Fruit fly (Drosophila melanogaster) whole organism, prepupa: ENCODE results near the gene NitFhit.

Experiments used
- Blimp-1 ChIP-seq: fragments of 200-800 bp; sonication (Bioruptor generic); optimal IDR thresholded peaks from 3 replicates; lab custom pipeline; 2017; ENCODE audit warnings: missing biosample characterization, missing genetic modification characterization, mild to moderate bottlenecking, moderate library complexity, missing genetic modification reagents
- CG10631 ChIP-seq: fragments of 200-800 bp; sonication (Bioruptor generic); optimal IDR thresholded peaks from 2 replicates; lab custom pipeline; 2016; ENCODE audit warnings: missing biosample characterization, missing genetic modification characterization
- CG10669 ChIP-seq: fragments of 200-800 bp; sonication (Bioruptor generic); optimal IDR thresholded peaks from 3 replicates; lab custom pipeline; 2018; ENCODE audit warnings: missing biosample characterization, mild to moderate bottlenecking, missing genetic modification characterization, moderate library complexity
- CG11762 ChIP-seq: fragments of 200-800 bp; sonication (Bioruptor generic); optimal IDR thresholded peaks from 3 replicates; lab custom pipeline; 2016; ENCODE audit warnings: missing biosample characterization, missing genetic modification characterization; ENCODE audit not compliant: insufficient read depth
- CG11902 ChIP-seq: fragments of 200-800 bp; sonication (Bioruptor generic); optimal IDR thresholded peaks from 3 replicates; lab custom pipeline; 2016; ENCODE audit warnings: missing biosample characterization, missing genetic modification characterization
- CG16779 ChIP-seq: fragments of 200-800 bp; sonication (Bioruptor generic); optimal IDR thresholded peaks from 3 replicates; lab custom pipeline; 2017; ENCODE audit warnings: missing biosample characterization, mild to moderate bottlenecking, missing genetic modification characterization
- CG32006 ChIP-seq: fragments of 200-800 bp; sonication (Bioruptor generic); optimal IDR thresholded peaks from 3 replicates; lab custom pipeline; 2017; ENCODE audit warnings: missing biosample characterization, mild to moderate bottlenecking, missing genetic modification characterization
- CG34406 ChIP-seq: fragments of 200-800 bp; sonication (Bioruptor generic); optimal IDR thresholded peaks from 3 replicates; lab custom pipeline; 2016; ENCODE audit warnings: missing biosample characterization, missing genetic modification characterization
- CG3919 ChIP-seq: fragments of 200-800 bp; sonication (Bioruptor generic); optimal IDR thresholded peaks from 3 replicates; lab custom pipeline; 2016; ENCODE audit warnings: missing biosample characterization, missing genetic modification characterization
- CG6163 ChIP-seq: fragments of 200-800 bp; sonication (Bioruptor generic); IDR thresholded peaks from 3 replicates; pipeline ENCODE4 v1.3.6; 2022; ENCODE audit warnings: missing biosample characterization, missing genetic modification characterization
- CG6276 ChIP-seq: fragments of 200-800 bp; sonication (Bioruptor generic); optimal IDR thresholded peaks from 2 replicates; lab custom pipeline; 2017; ENCODE audit warnings: missing biosample characterization, mild to moderate bottlenecking, missing genetic modification characterization
- CG6792 ChIP-seq: fragments of 200-800 bp; sonication (Bioruptor generic); optimal IDR thresholded peaks from 3 replicates; lab custom pipeline; 2016; ENCODE audit warnings: missing biosample characterization, missing genetic modification characterization
- CG6854 ChIP-seq: fragments of 200-800 bp; sonication (Bioruptor generic); optimal IDR thresholded peaks from 2 replicates; lab custom pipeline; 2017; ENCODE audit warnings: missing biosample characterization, mild to moderate bottlenecking, missing genetic modification characterization
- CG7368 ChIP-seq: fragments of 200-800 bp; sonication (Bioruptor generic); optimal IDR thresholded peaks from 3 replicates; lab custom pipeline; 2016; ENCODE audit warnings: missing biosample characterization, missing genetic modification characterization
- CG8119 ChIP-seq: fragments of 200-800 bp; sonication (Bioruptor generic); IDR thresholded peaks from 3 replicates; pipeline ENCODE4 v1.3.6; 2022; ENCODE audit warnings: missing biosample characterization, missing genetic modification characterization
- CG8319 ChIP-seq: fragments of 200-800 bp; sonication (Bioruptor generic); optimal IDR thresholded peaks from 3 replicates; lab custom pipeline; 2016; ENCODE audit warnings: missing biosample characterization, missing genetic modification characterization
- CG8632 ChIP-seq: fragments of 200-800 bp; sonication (Bioruptor generic); optimal IDR thresholded peaks from 3 replicates; lab custom pipeline; 2016; ENCODE audit warnings: missing biosample characterization, missing genetic modification characterization
- CG9139 ChIP-seq: fragments of 200-800 bp; sonication (Bioruptor generic); optimal IDR thresholded peaks from 3 replicates; lab custom pipeline; 2017; ENCODE audit warnings: missing biosample characterization, mild to moderate bottlenecking, missing genetic modification characterization
- Eip78C ChIP-seq: fragments of 200-800 bp; sonication (Bioruptor generic); peaks from one replicate; lab custom pipeline; 2016; ENCODE audit warnings: missing biosample characterization, missing genetic modification characterization
- Eip93F ChIP-seq: fragments of 200-800 bp; sonication (Bioruptor generic); optimal IDR thresholded peaks from 2 replicates; lab custom pipeline; 2016; ENCODE audit warnings: missing biosample characterization, mild to moderate bottlenecking, missing genetic modification characterization
- Ets21C ChIP-seq: fragments of 200-800 bp; sonication (Bioruptor generic); optimal IDR thresholded peaks from 3 replicates; lab custom pipeline; 2016; ENCODE audit warnings: missing biosample characterization, missing genetic modification characterization
- Ets96B ChIP-seq: fragments of 200-800 bp; optimal IDR thresholded peaks from 2 replicates; lab custom pipeline; 2019; ENCODE audit warnings: missing biosample characterization, mild to moderate bottlenecking, missing genetic modification characterization, moderate library complexity
- Gug ChIP-seq: fragments of 200-800 bp; sonication (Bioruptor generic); IDR thresholded peaks from 2 replicates; pipeline ENCODE4 v1.3.6; 2022; ENCODE audit warnings: missing biosample characterization, missing genetic modification characterization
- Hr39 ChIP-seq: fragments of 200-800 bp; sonication (Bioruptor generic); optimal IDR thresholded peaks from 2 replicates; lab custom pipeline; 2016; ENCODE audit warnings: missing biosample characterization, missing genetic modification characterization
- Hr4 ChIP-seq: fragments of 200-800 bp; sonication (Bioruptor generic); optimal IDR thresholded peaks from 3 replicates; lab custom pipeline; 2016; ENCODE audit warnings: missing biosample characterization, missing genetic modification characterization
- Met ChIP-seq: fragments of 200-800 bp; sonication (Bioruptor generic); optimal IDR thresholded peaks from 3 replicates; lab custom pipeline; 2016; ENCODE audit warnings: missing biosample characterization, missing genetic modification characterization
- OdsH ChIP-seq: fragments of 200-800 bp; sonication (Bioruptor generic); optimal IDR thresholded peaks from 3 replicates; lab custom pipeline; 2016; ENCODE audit warnings: missing biosample characterization, missing genetic modification characterization
- Smox ChIP-seq: fragments of 200-800 bp; sonication (Bioruptor generic); optimal IDR thresholded peaks from 3 replicates; lab custom pipeline; 2016; ENCODE audit warnings: missing biosample characterization, missing genetic modification characterization
- Sox102F ChIP-seq: fragments of 200-800 bp; sonication (Bioruptor generic); optimal IDR thresholded peaks from 2 replicates; lab custom pipeline; 2016; ENCODE audit warnings: missing biosample characterization, mild to moderate bottlenecking, missing genetic modification characterization
- Sox14 ChIP-seq: fragments of 200-800 bp; sonication (Bioruptor generic); optimal IDR thresholded peaks from 3 replicates; lab custom pipeline; 2016; ENCODE audit warnings: missing biosample characterization, missing genetic modification characterization
- acj6 ChIP-seq: fragments of 200-800 bp; sonication (Bioruptor generic); optimal IDR thresholded peaks from 3 replicates; lab custom pipeline; 2016; ENCODE audit warnings: missing biosample characterization, missing genetic modification characterization
- cyc ChIP-seq: fragments of 200-800 bp; sonication (Bioruptor generic); optimal IDR thresholded peaks from 3 replicates; lab custom pipeline; 2016; ENCODE audit warnings: missing biosample characterization, missing genetic modification characterization
- dac ChIP-seq: fragments of 200-800 bp; sonication (Bioruptor generic); optimal IDR thresholded peaks from 2 replicates; lab custom pipeline; 2017; ENCODE audit warnings: missing biosample characterization, mild to moderate bottlenecking, missing genetic modification characterization
- dsx ChIP-seq: fragments of 200-800 bp; optimal IDR thresholded peaks from 3 replicates; lab custom pipeline; 2019; ENCODE audit warnings: missing biosample characterization, mild to moderate bottlenecking, missing genetic modification characterization, moderate library complexity; ENCODE audit not compliant: poor library complexity, severe bottlenecking
- eg ChIP-seq: fragments of 200-800 bp; sonication (Bioruptor generic); IDR thresholded peaks from 3 replicates; pipeline ENCODE4 v1.3.6; 2022; ENCODE audit warnings: missing biosample characterization, missing genetic modification characterization
- esn ChIP-seq: fragments of 200-800 bp; sonication (Bioruptor generic); optimal IDR thresholded peaks from 2 replicates; lab custom pipeline; 2016; ENCODE audit warnings: missing biosample characterization, mild to moderate bottlenecking, missing genetic modification characterization, moderate library complexity
- fd59A ChIP-seq: fragments of 200-800 bp; sonication (Bioruptor generic); optimal IDR thresholded peaks from 2 replicates; lab custom pipeline; 2017; ENCODE audit warnings: missing biosample characterization, mild to moderate bottlenecking, missing genetic modification characterization, missing genetic modification reagents
- fd85E ChIP-seq: fragments of 200-800 bp; sonication (Bioruptor generic); optimal IDR thresholded peaks from 3 replicates; lab custom pipeline; 2016; ENCODE audit warnings: missing biosample characterization, missing genetic modification characterization
- fkh ChIP-seq: fragments of 200-800 bp; sonication (Bioruptor generic); optimal IDR thresholded peaks from 3 replicates; lab custom pipeline; 2017; ENCODE audit warnings: missing biosample characterization, mild to moderate bottlenecking, missing genetic modification characterization, moderate library complexity
- lz ChIP-seq: fragments of 200-800 bp; sonication (Bioruptor generic); optimal IDR thresholded peaks from 3 replicates; lab custom pipeline; 2016; ENCODE audit warnings: missing biosample characterization, missing genetic modification characterization
- net ChIP-seq: fragments of 200-800 bp; sonication (Bioruptor generic); optimal IDR thresholded peaks from 3 replicates; lab custom pipeline; 2016; ENCODE audit warnings: missing biosample characterization, missing genetic modification characterization
- pdm3 ChIP-seq: fragments of 200-800 bp; sonication (Bioruptor generic); optimal IDR thresholded peaks from 3 replicates; lab custom pipeline; 2016; ENCODE audit warnings: missing biosample characterization, missing genetic modification characterization
- spab ChIP-seq: fragments of 200-800 bp; sonication (Bioruptor generic); optimal IDR thresholded peaks from 2 replicates; lab custom pipeline; 2017; ENCODE audit warnings: missing biosample characterization, mild to moderate bottlenecking, missing genetic modification characterization, missing genetic modification reagents
- svp ChIP-seq: fragments of 200-800 bp; sonication (Bioruptor generic); peaks from one replicate; lab custom pipeline; 2016; ENCODE audit warnings: missing biosample characterization, missing genetic modification characterization
- topi ChIP-seq: fragments of 200-800 bp; sonication (Bioruptor generic); optimal IDR thresholded peaks from 3 replicates; lab custom pipeline; 2016; ENCODE audit warnings: missing biosample characterization, missing genetic modification characterization
- vri ChIP-seq: fragments of 200-800 bp; sonication (Bioruptor generic); optimal IDR thresholded peaks from 3 replicates; lab custom pipeline; 2016; ENCODE audit warnings: missing biosample characterization, mild to moderate bottlenecking, missing genetic modification characterization

NitFhit gene

DNA sequence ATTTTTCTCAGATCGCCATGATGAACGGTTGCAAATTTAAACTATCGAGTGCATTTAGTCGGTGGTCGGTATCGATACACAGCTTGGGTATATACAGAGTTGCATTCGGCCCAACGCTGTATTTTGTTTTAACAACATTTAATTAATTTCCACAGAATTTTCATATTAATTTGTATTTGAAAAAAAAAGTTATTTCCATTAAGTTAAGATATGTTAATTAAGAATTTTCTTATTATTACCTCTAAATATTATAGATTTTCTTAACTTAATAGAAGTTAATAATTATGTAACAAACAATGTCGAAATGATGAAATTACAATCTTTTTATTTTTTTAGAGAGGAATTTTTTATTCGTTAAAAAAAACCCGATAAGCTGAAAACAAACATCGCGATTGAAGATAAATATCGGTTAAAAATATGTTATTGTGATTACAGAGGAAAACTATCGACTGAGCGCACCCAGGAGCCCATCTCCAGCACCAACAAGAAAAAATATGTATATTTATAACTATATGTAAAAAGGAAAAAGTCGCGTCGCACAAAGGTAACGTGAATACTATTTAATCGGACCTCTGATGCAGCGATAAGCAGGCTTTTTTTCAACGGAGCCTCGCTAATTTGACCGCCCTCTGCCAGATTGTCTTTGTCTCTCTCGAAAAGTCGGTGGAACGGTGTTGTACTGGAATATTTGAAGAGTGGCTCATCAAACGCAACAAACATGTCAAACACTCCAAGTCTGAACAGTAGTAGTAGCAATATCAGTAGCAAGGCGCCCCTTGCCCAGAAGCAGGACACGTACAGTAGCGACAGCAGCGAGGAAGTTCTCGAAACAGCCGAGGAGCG is 3.6 kb upstream of the NitFhit start, which contains the start of the genes rno and mri (continued):
- TF ChIP-seq CG6276 (GFP tag; lab: Kevin White, UChicago) (no peak), net (GFP tag; lab: Kevin White, UChicago) (no peak), dsx (no peak), CG11902 (GFP tag; lab: Kevin White, UChicago) (no peak), CG3919 (GFP tag; lab: Kevin White, UChicago) (peak; percentile 59), CG7368 (GFP tag; lab: Kevin White, UChicago) (no peak), CG10669 (GFP tag; lab: Kevin White, UChicago) (no peak), CG34406 (GFP tag; lab: Kevin White, UChicago) (peak; percentile 59), esn (GFP tag; lab: Kevin White, UChicago) (peak; percentile 58), spab (GFP tag; lab: Kevin White, UChicago) (no peak), svp (GFP tag; lab: Kevin White, UChicago) (no peak), fd85E (GFP tag; lab: Kevin White, UChicago) (no peak), Gug (GFP tag; lab: Robert Waterston, UW) (0 out of 2 replicates have a peak, but pooled peaks have one; percentile 25), Eip78C (GFP tag; lab: Kevin White, UChicago) (peak; percentile 39), CG11762 (GFP tag; lab: Kevin White, UChicago) (no peak), CG6854 (peak; percentile 39), CG6792 (GFP tag; lab: Kevin White, UChicago) (peak; percentile 31), Met (no peak), Eip93F (peak; percentile 52), cyc (peak; percentile 32), CG10631 (GFP tag; lab: Kevin White, UChicago) (peak; percentile 77), eg (GFP tag; lab: Robert Waterston, UW) (peak; percentile 82), Hr39 (GFP tag; lab: Kevin White, UChicago) (no peak), CG16779 (tag; lab: Kevin White, UChicago) (no peak), lz (GFP tag; lab: Kevin White, UChicago) (peak; percentile 52), Smox (GFP tag; lab: Kevin White, UChicago) (no peak), CG6163 (GFP tag; lab: Robert Waterston, UW) (peak; percentile 52; the same call in 2 of the 3 replicates), pdm3 (no peak)

DNA sequence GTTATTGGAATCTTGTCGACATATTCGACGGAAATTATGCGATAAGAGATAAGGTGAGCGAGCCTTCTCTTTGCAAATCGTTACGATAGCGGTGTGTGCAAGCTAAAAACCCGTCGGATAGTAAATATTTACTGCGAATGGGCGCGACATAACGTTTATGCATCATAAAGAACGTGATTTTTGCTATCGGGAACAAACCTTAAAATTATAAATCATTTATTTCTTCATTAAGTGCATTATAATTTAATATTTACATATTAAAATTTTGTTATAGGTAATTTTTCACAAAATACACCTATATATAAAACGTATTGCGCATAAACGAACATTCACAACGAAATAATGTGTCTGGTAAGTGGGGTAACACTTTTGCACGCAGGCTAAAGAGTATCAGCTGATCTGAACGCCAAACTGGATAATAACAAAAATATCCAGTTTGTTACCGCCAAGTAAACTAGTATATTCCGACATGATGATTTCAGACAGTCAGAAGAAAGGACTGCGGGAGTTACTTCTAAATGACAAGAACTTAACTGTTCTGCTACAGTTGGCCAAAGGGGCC is 2.3 kb downstream of the NitFhit start, which contains the start of the genes Gk1 and CG13876:
TSS of gene Gk1 (minus strand) at position 122 of the 562 bp plus-strand sequence.
TSS of gene CG13876 (plus strand) at position 412 of the 562 bp plus-strand sequence.
- peak; percentile 96 for TF ChIP-seq CG8632 (GFP tag; lab: Kevin White, UChicago)
- peak; percentile 90 for TF ChIP-seq Sox14 (GFP tag; lab: Kevin White, UChicago)
- peak; percentile 93 for TF ChIP-seq esn (GFP tag; lab: Kevin White, UChicago)
- TF ChIP-seq CG9139 (GFP tag; lab: Kevin White, UChicago) = peak; percentile 96
- peak; percentile 73 for TF ChIP-seq CG11902 (GFP tag; lab: Kevin White, UChicago)
- no peak for TF ChIP-seq Smox (GFP tag; lab: Kevin White, UChicago)
- peak; percentile 80 for TF ChIP-seq cyc
- TF ChIP-seq CG32006 = peak; percentile 96
- TF ChIP-seq Blimp-1 (GFP tag; lab: Kevin White, UChicago) = peak; percentile 84
- TF ChIP-seq net (GFP tag; lab: Kevin White, UChicago) = peak; percentile 94
- peak; percentile 96 for TF ChIP-seq acj6
- peak; percentile 92 for TF ChIP-seq vri (GFP tag; lab: Kevin White, UChicago)
- TF ChIP-seq CG8119 (GFP tag; lab: Robert Waterston, UW) = peak; percentile 97
- peak; percentile 98 for TF ChIP-seq eg (GFP tag; lab: Robert Waterston, UW)
- no peak for TF ChIP-seq CG8319 (GFP tag; lab: Kevin White, UChicago)
- TF ChIP-seq dac = peak; percentile 90
- no peak for TF ChIP-seq Ets21C
- TF ChIP-seq dsx = peak; percentile 97
- peak; percentile 90 for TF ChIP-seq CG6854
- peak; percentile 94 for TF ChIP-seq CG10669 (GFP tag; lab: Kevin White, UChicago)
- peak; percentile 91 for TF ChIP-seq topi (GFP tag; lab: Kevin White, UChicago)
- TF ChIP-seq OdsH = no peak
- no peak for TF ChIP-seq Hr4 (GFP tag; lab: Kevin White, UChicago)
- TF ChIP-seq CG10631 (GFP tag; lab: Kevin White, UChicago) = peak; percentile 96
- TF ChIP-seq Sox102F (GFP tag; lab: Kevin White, UChicago) = no peak
- TF ChIP-seq fkh = peak; percentile 99
- peak; percentile 85 for TF ChIP-seq fd59A (GFP tag; lab: Kevin White, UChicago)
- no peak for TF ChIP-seq pdm3
- TF ChIP-seq CG6276 (GFP tag; lab: Kevin White, UChicago) = peak; percentile 95
- TF ChIP-seq Ets96B = peak; percentile 98
- peak; percentile 97 for TF ChIP-seq CG34406 (GFP tag; lab: Kevin White, UChicago)
